Worm (Caenorhabditis elegans) whole organism, L3 larva: ENCODE results near the gene K07C11.8.

Experiments
- egl-27 ChIP-seq: sonication (generic microtip); optimal IDR thresholded peaks from 4 replicates; lab custom pipeline; 2017; ENCODE audit warnings: missing biosample characterization, missing genetic modification reagents, missing genetic modification characterization
- nhr-12 ChIP-seq: fragments of 150-350 bp; optimal IDR thresholded peaks from 2 replicates; lab custom pipeline; 2014; ENCODE audit warnings: missing biosample characterization, missing genetic modification characterization
- sea-2 ChIP-seq: fragments of 150-350 bp; sonication (generic microtip); optimal IDR thresholded peaks from 4 replicates; lab custom pipeline; 2014; ENCODE audit warnings: missing biosample characterization, missing genetic modification reagents, missing genetic modification characterization
- unc-62 ChIP-seq: fragments of 150-350 bp; sonication (generic microtip); optimal IDR thresholded peaks from 4 replicates; lab custom pipeline; 2014; ENCODE audit warnings: missing biosample characterization, missing genetic modification reagents, missing genetic modification characterization
- zag-1 ChIP-seq: fragments of 150-350 bp; optimal IDR thresholded peaks from 2 replicates; lab custom pipeline; 2014; ENCODE audit warnings: missing biosample characterization, missing genetic modification characterization

- no peak for TF ChIP-seq sea-2
- TF ChIP-seq egl-27 (tag; lab: Kevin White, UChicago), result no peak
- TF ChIP-seq zag-1, result no peak
- TF ChIP-seq nhr-12 (tag; lab: Kevin White, UChicago), result no peak
- no peak for TF ChIP-seq unc-62 (GFP tag; lab: Kevin White, UChicago)
These were observed 31.9 kb downstream of the K07C11.8 start, which contains the start of gene F20D6.2 for ce11 chrV:8185737-8186136.
